Worm (Caenorhabditis elegans) whole organism, young adult: ENCODE results near the gene acs-11.

Source experiments
- D2030.7 ChIP-seq: fragments of 200-800 bp; sonication (Bioruptor generic); IDR thresholded peaks from 2 replicates; pipeline ENCODE4 v1.3.6; 2022; ENCODE audit warnings: missing genetic modification reagents, missing genetic modification characterization, missing compliant biosample characterization
- F33H1.4 ChIP-seq: fragments of 200-800 bp; sonication (Bioruptor generic); IDR thresholded peaks from 2 replicates; pipeline ENCODE4 v1.3.6; 2022; ENCODE audit warnings: missing genetic modification reagents, missing genetic modification characterization, missing compliant biosample characterization
- F52B5.7 ChIP-seq: sonication (generic microtip); optimal IDR thresholded peaks from 2 replicates; lab custom pipeline; 2016; ENCODE audit warnings: mild to moderate bottlenecking, missing genetic modification characterization, missing compliant biosample characterization
- F57C9.4 ChIP-seq: sonication (generic microtip); optimal IDR thresholded peaks from 2 replicates; lab custom pipeline; 2017; ENCODE audit warnings: mild to moderate bottlenecking, missing genetic modification characterization, missing compliant biosample characterization
- K11D2.4 ChIP-seq: fragments of 200-800 bp; sonication (Bioruptor generic); IDR thresholded peaks from 2 replicates; pipeline ENCODE4 v1.3.6; 2022; ENCODE audit warnings: missing genetic modification reagents, missing genetic modification characterization, missing compliant biosample characterization
- Y56A3A.18 ChIP-seq: fragments of 200-800 bp; sonication (Bioruptor generic); IDR thresholded peaks from 2 replicates; pipeline ENCODE4 v1.3.6; 2022; ENCODE audit warnings: missing genetic modification reagents, missing genetic modification characterization, missing compliant biosample characterization
- Y67H2A.10 ChIP-seq: fragments of 200-800 bp; sonication (Bioruptor generic); conservative IDR thresholded peaks from 2 replicates; pipeline ENCODE4 v1.3.6; 2022; ENCODE audit warnings: missing genetic modification reagents, missing genetic modification characterization, missing compliant biosample characterization
- Y79H2A.3 ChIP-seq: fragments of 200-800 bp; sonication (Bioruptor generic); conservative IDR thresholded peaks from 2 replicates; pipeline ENCODE4 v1.3.6; 2022; ENCODE audit warnings: missing genetic modification reagents, missing genetic modification characterization, missing compliant biosample characterization
- aptf-2 ChIP-seq: fragments of 200-800 bp; sonication (Bioruptor generic); conservative IDR thresholded peaks from 2 replicates; pipeline ENCODE4 v1.3.6; 2022; ENCODE audit warnings: missing genetic modification reagents, missing genetic modification characterization, missing compliant biosample characterization
- attf-3 ChIP-seq: fragments of 200-800 bp; sonication (Bioruptor generic); conservative IDR thresholded peaks from 2 replicates; pipeline ENCODE4 v1.3.6; 2022; ENCODE audit warnings: missing genetic modification reagents, missing genetic modification characterization, missing compliant biosample characterization
- attf-6 ChIP-seq: fragments of 200-800 bp; sonication (Bioruptor generic); IDR thresholded peaks from 2 replicates; pipeline ENCODE4 v1.3.6; 2022; ENCODE audit warnings: missing genetic modification reagents, missing genetic modification characterization, missing compliant biosample characterization
- cebp-2 ChIP-seq: fragments of 200-800 bp; sonication (Bioruptor generic); IDR thresholded peaks from 2 replicates; pipeline ENCODE4 v1.3.6; 2022; ENCODE audit warnings: missing genetic modification characterization, missing compliant biosample characterization
- dpff-1 ChIP-seq: sonication (generic microtip); optimal IDR thresholded peaks from 2 replicates; lab custom pipeline; 2017; ENCODE audit warnings: mild to moderate bottlenecking, missing genetic modification characterization, missing compliant biosample characterization
- dpl-1 ChIP-seq: fragments of 150-350 bp; optimal IDR thresholded peaks from 2 replicates; lab custom pipeline; 2014; ENCODE audit warnings: missing biosample characterization, missing genetic modification reagents, missing genetic modification characterization
- efl-1 ChIP-seq: fragments of 150-350 bp; optimal IDR thresholded peaks from 2 replicates; lab custom pipeline; 2014; ENCODE audit warnings: missing biosample characterization, missing genetic modification reagents, missing genetic modification characterization
- gei-17 ChIP-seq: fragments of 200-800 bp; sonication (Bioruptor generic); optimal IDR thresholded peaks from 2 replicates; lab custom pipeline; 2018; ENCODE audit warnings: mild to moderate bottlenecking, missing genetic modification characterization, missing compliant biosample characterization
- hmg-1.2 ChIP-seq: fragments of 200-800 bp; sonication (Bioruptor generic); IDR thresholded peaks from 2 replicates; pipeline ENCODE4 v1.3.6; 2022; ENCODE audit warnings: missing genetic modification reagents, missing genetic modification characterization, missing compliant biosample characterization
- hsf-1 ChIP-seq: fragments of 200-800 bp; sonication (Bioruptor generic); IDR thresholded peaks from 2 replicates; pipeline ENCODE4 v1.3.6; 2022; ENCODE audit warnings: missing genetic modification reagents, missing genetic modification characterization, missing compliant biosample characterization
- lin-40 ChIP-seq: sonication (generic microtip); optimal IDR thresholded peaks from 2 replicates; lab custom pipeline; 2016; ENCODE audit warnings: missing genetic modification characterization, mild to moderate bottlenecking, missing compliant biosample characterization, missing genotype, missing genetic modification reagents
- lin-54 ChIP-seq: fragments of 200-800 bp; sonication (Bioruptor generic); optimal IDR thresholded peaks from 2 replicates; lab custom pipeline; 2018; ENCODE audit warnings: mild to moderate bottlenecking, missing genetic modification characterization, missing compliant biosample characterization
- lsl-1 ChIP-seq: fragments of 200-800 bp; sonication (Bioruptor generic); optimal IDR thresholded peaks from 2 replicates; lab custom pipeline; 2018; ENCODE audit warnings: mild to moderate bottlenecking, missing genetic modification characterization, moderate library complexity, missing compliant biosample characterization
- madf-6 ChIP-seq: fragments of 200-800 bp; sonication (Bioruptor generic); IDR thresholded peaks from 2 replicates; pipeline ENCODE4 v1.3.6; 2022; ENCODE audit warnings: missing genetic modification reagents, missing genetic modification characterization, missing compliant biosample characterization
- pbrm-1 ChIP-seq: fragments of 200-800 bp; sonication (Bioruptor generic); IDR thresholded peaks from 2 replicates; pipeline ENCODE4 v1.3.6; 2022; ENCODE audit warnings: missing genetic modification reagents, missing genetic modification characterization, missing compliant biosample characterization
- rcor-1 ChIP-seq: fragments of 200-800 bp; sonication (Bioruptor generic); IDR thresholded peaks from 2 replicates; pipeline ENCODE4 v1.3.6; 2022; ENCODE audit warnings: missing genetic modification reagents, missing genetic modification characterization, missing compliant biosample characterization
- rec-8 ChIP-seq, 2 experiments: sonication (generic microtip); optimal IDR thresholded peaks; 2 replicates each; lab custom pipeline; 2016; ENCODE audit warnings: mild to moderate bottlenecking in 2 of 2, missing genetic modification characterization in 2 of 2, missing genetic modification reagents in 2 of 2, missing genotype in 2 of 2, missing biosample characterization in 1 of 2, missing compliant biosample characterization in 1 of 2, moderate library complexity in 1 of 2
- snpc-4 ChIP-seq, 5 experiments: fragments of 150-350 bp in 1 of 5; sonication (generic microtip) in 4 of 5; optimal IDR thresholded peaks; 2 replicates each; lab custom pipeline; 2014 to 2018; ENCODE audit warnings: missing genetic modification characterization in 5 of 5, missing biosample characterization in 3 of 5, antibody characterized with exemption in 2 of 5, mild to moderate bottlenecking in 2 of 5, missing compliant biosample characterization in 2 of 5, missing genotype in 2 of 5, moderate library complexity in 2 of 5, missing genetic modification reagents in 1 of 5
- somi-1 ChIP-seq: fragments of 200-800 bp; sonication (Bioruptor generic); optimal IDR thresholded peaks from 2 replicates; lab custom pipeline; 2018; ENCODE audit warnings: mild to moderate bottlenecking, missing genetic modification characterization, missing compliant biosample characterization
- unc-130 ChIP-seq: sonication (generic microtip); optimal IDR thresholded peaks from 2 replicates; lab custom pipeline; 2016; ENCODE audit warnings: missing genetic modification reagents, missing genetic modification characterization, missing compliant biosample characterization
- unc-62 ChIP-seq: fragments of 150-350 bp; optimal IDR thresholded peaks from 2 replicates; lab custom pipeline; 2014; ENCODE audit warnings: missing biosample characterization, missing genetic modification reagents, missing genetic modification characterization
- xnd-1 ChIP-seq: sonication (generic microtip); optimal IDR thresholded peaks from 2 replicates; lab custom pipeline; 2016; ENCODE audit warnings: missing genotype, missing genetic modification reagents, missing genetic modification characterization, missing compliant biosample characterization
- ztf-26 ChIP-seq: sonication (generic microtip); optimal IDR thresholded peaks from 2 replicates; lab custom pipeline; 2017; ENCODE audit warnings: missing genetic modification characterization, missing compliant biosample characterization
- ztf-28 ChIP-seq: fragments of 200-800 bp; sonication (Bioruptor generic); IDR thresholded peaks from 2 replicates; pipeline ENCODE4 v1.3.6; 2022; ENCODE audit warnings: missing genetic modification reagents, missing genetic modification characterization, missing compliant biosample characterization
- ztf-3 ChIP-seq: fragments of 200-800 bp; sonication (Bioruptor generic); optimal IDR thresholded peaks from 2 replicates; lab custom pipeline; 2018; ENCODE audit warnings: mild to moderate bottlenecking, missing genetic modification characterization, missing compliant biosample characterization

Gene acs-11

ce11 chrII:4748374-4748773 lies 6.4 kb downstream of the acs-11 start:
- peak; percentile 55 for TF ChIP-seq ztf-26
- peak; percentile 22 for TF ChIP-seq lin-40
- peak; percentile 77 for TF ChIP-seq hsf-1 (GFP tag; lab: Robert Waterston, UW)
- no peak for TF ChIP-seq unc-62 (GFP tag; lab: Kevin White, UChicago)
- TF ChIP-seq pbrm-1 (GFP tag; lab: Robert Waterston, UW), result no peak
- TF ChIP-seq somi-1 (GFP tag; lab: Kevin White, UChicago), result peak; percentile 35

ce11 chrII:4749581-4749980 lies 7.6 kb downstream of the acs-11 start, which contains the start of gene F41C3.2:
Gene F41C3.2, plus strand, starts transcription at chrII:4749968.
- TF ChIP-seq cebp-2 (GFP tag; lab: Robert Waterston, UW), result no peak

- TF ChIP-seq Y67H2A.10 (GFP tag; lab: Robert Waterston, UW), result no peak
- no peak for TF ChIP-seq gei-17 (GFP tag; lab: Kevin White, UChicago)
- no peak for TF ChIP-seq efl-1 (GFP tag; lab: Kevin White, UChicago)
- no peak for TF ChIP-seq aptf-2
- no peak for TF ChIP-seq unc-130 (GFP tag; lab: Kevin White, UChicago)
- TF ChIP-seq K11D2.4 (GFP tag; lab: Robert Waterston, UW), result no peak
- TF ChIP-seq F57C9.4 (tag; lab: Kevin White, UChicago), result no peak
- TF ChIP-seq hsf-1 (GFP tag; lab: Robert Waterston, UW), result no peak
- no peak for TF ChIP-seq lin-54 (GFP tag; lab: Kevin White, UChicago)
- no peak for TF ChIP-seq F33H1.4 (GFP tag; lab: Robert Waterston, UW)
- no peak for TF ChIP-seq snpc-4 (GFP tag; optimal IDR thresholded peaks at IDR 0.05; lab: Kevin White, UChicago)
- TF ChIP-seq snpc-4 (tag; optimal IDR thresholded peaks at IDR 0.05; lab: Kevin White, UChicago), result no peak
- no peak for TF ChIP-seq rcor-1 (GFP tag; lab: Robert Waterston, UW)
- no peak for TF ChIP-seq Y56A3A.18 (GFP tag; lab: Robert Waterston, UW)
- no peak for TF ChIP-seq D2030.7
- TF ChIP-seq ztf-3, result no peak
- TF ChIP-seq hmg-1.2 (GFP tag; lab: Robert Waterston, UW), result no peak
- TF ChIP-seq dpl-1 (GFP tag; lab: Kevin White, UChicago), result no peak
- TF ChIP-seq attf-6 (GFP tag; lab: Robert Waterston, UW), result no peak
- no peak for TF ChIP-seq rec-8 (tag; optimal IDR thresholded peaks at IDR 0.05; lab: Kevin White, UChicago)
- no peak for TF ChIP-seq ztf-28 (GFP tag; lab: Robert Waterston, UW)
These were observed 10.4 kb downstream of the acs-11 start, which contains the start of gene F41C3.1 for ce11 chrII:4752257-4752728. Gene F41C3.1, plus strand, starts transcription at chrII:4752307.

- TF ChIP-seq lsl-1 (GFP tag; lab: Kevin White, UChicago) (peak; percentile 2), madf-6 (peak; percentile 74), efl-1 (GFP tag; lab: Kevin White, UChicago) (peak; percentile 54), F52B5.7 (tag; lab: Kevin White, UChicago) (no peak), xnd-1 (peak; percentile 33)
These were observed 11.2 kb downstream of the acs-11 start, which contains the start of gene C27D9.1 for ce11 chrII:4753133-4753532. Gene C27D9.1, plus strand, starts transcription at chrII:4753413.

ce11 chrII:4755654-4756053 lies 13.7 kb downstream of the acs-11 start:
- TF ChIP-seq Y79H2A.3 (GFP tag; lab: Robert Waterston, UW) (no peak), attf-3 (GFP tag; lab: Robert Waterston, UW) (peak; percentile 74), lsl-1 (GFP tag; lab: Kevin White, UChicago) (peak; percentile 6), dpff-1 (tag; lab: Kevin White, UChicago) (no peak)
